Fruit fly (Drosophila melanogaster): ENCODE results near the gene CG17147.

Gene CG17147

dm6 chr3L:20187885-20188570, 35.7 kb upstream of the CG17147 start, which contains the start of gene Ssk (continued):
- TF ChIP-seq jumu (GFP tag; optimal IDR thresholded peaks at IDR 0.05) (no peak), chif (GFP tag; optimal IDR thresholded peaks at IDR 0.05) (no peak), Stat92E (GFP tag; optimal IDR thresholded peaks at IDR 0.05) (no peak), CG18599 (GFP tag; optimal IDR thresholded peaks at IDR 0.05) (peak; percentile 34), CG8924 (tag; optimal IDR thresholded peaks at IDR 0.05) (no peak), CG18262 (tag; optimal IDR thresholded peaks at IDR 0.05) (no peak), CG34224 (GFP tag; IDR thresholded peaks at IDR 0.05; ENCODE audit: partially characterized antibody) (no peak), salm (tag; optimal IDR thresholded peaks at IDR 0.05) (peak; percentile 20), tio (GFP tag; optimal IDR thresholded peaks at IDR 0.05) (no peak), CG12236 (GFP tag; optimal IDR thresholded peaks at IDR 0.05) (no peak), nerfin-2 (GFP tag; IDR thresholded peaks at IDR 0.05; ENCODE audit: partially characterized antibody) (no peak), CG33213 (GFP tag; optimal IDR thresholded peaks at IDR 0.05) (no peak), CG5180 (GFP tag; optimal IDR thresholded peaks at IDR 0.05) (peak; percentile 7), Rfx (GFP tag; IDR thresholded peaks at IDR 0.05) (peak; percentile 12; the same call in 1 of the 2 replicates), sqz (GFP tag; optimal IDR thresholded peaks at IDR 0.05) (no peak), CG6654 (GFP tag; optimal IDR thresholded peaks at IDR 0.05) (no peak), CG42726 (GFP tag; IDR thresholded peaks at IDR 0.05; ENCODE audit: partially characterized antibody) (no peak), caup (GFP tag; optimal IDR thresholded peaks at IDR 0.05; ENCODE audit: severe bottlenecking) (peak; percentile 31), wek (GFP tag; optimal IDR thresholded peaks at IDR 0.05) (peak; percentile 21), CG9932 (GFP tag; IDR thresholded peaks at IDR 0.05) (no peak), Med (GFP tag) (peak; percentile 30), CG10147 (GFP tag; optimal IDR thresholded peaks at IDR 0.05) (peak; percentile 12), Atf6 (GFP tag; IDR thresholded peaks at IDR 0.05) (peak; percentile 73; the same call in 1 of the 2 replicates), CG17361 (GFP tag; IDR thresholded peaks at IDR 0.05) (no peak), Sry-β (GFP tag; optimal IDR thresholded peaks at IDR 0.05) (no peak), CG10654 (GFP tag; optimal IDR thresholded peaks at IDR 0.05) (no peak), sens (GFP tag) (peak; percentile 28), CG14860 (GFP tag; IDR thresholded peaks at IDR 0.05; ENCODE audit: partially characterized antibody) (no peak), tup (GFP tag; optimal IDR thresholded peaks at IDR 0.05) (no peak), CG1647 (GFP tag; optimal IDR thresholded peaks at IDR 0.05) (no peak), HLH4C (GFP tag; IDR thresholded peaks at IDR 0.05; ENCODE audit: partially characterized antibody) (0 out of 3 replicates have a peak, but pooled peaks have one; percentile 13), H15 (GFP tag; IDR thresholded peaks at IDR 0.05) (no peak), CG18764 (GFP tag; optimal IDR thresholded peaks at IDR 0.05) (no peak), usp (GFP tag; optimal IDR thresholded peaks at IDR 0.05) (no peak), exex (tag; optimal IDR thresholded peaks at IDR 0.05) (peak; percentile 90), D19B (GFP tag; optimal IDR thresholded peaks at IDR 0.05) (no peak), CG6813 (GFP tag; optimal IDR thresholded peaks at IDR 0.05) (no peak), Bgb (GFP tag; IDR thresholded peaks at IDR 0.05; ENCODE audit: partially characterized antibody) (peak; percentile 37; the same call in 1 of the 2 replicates), Dbx (GFP tag; IDR thresholded peaks at IDR 0.05) (no peak; the same call in 2 of the 3 replicates), CG11085 (GFP tag; IDR thresholded peaks at IDR 0.05) (peak; percentile 61; the same call in 1 of the 2 replicates), CG32532 (GFP tag; IDR thresholded peaks at IDR 0.05) (peak; percentile 45; the same call in 1 of the 2 replicates), H2.0 (GFP tag; IDR thresholded peaks at IDR 0.05) (no peak), Dp (GFP tag; optimal IDR thresholded peaks at IDR 0.05) (no peak), CG9727 (GFP tag; optimal IDR thresholded peaks at IDR 0.05) (no peak), CG4730 (GFP tag; IDR thresholded peaks at IDR 0.05) (no peak), Jarid2 (GFP tag; optimal IDR thresholded peaks at IDR 0.05) (no peak), ken (GFP tag; IDR thresholded peaks at IDR 0.05) (0 out of 3 replicates have a peak, but pooled peaks have one; percentile 22), trh (GFP tag; optimal IDR thresholded peaks at IDR 0.05) (no peak)

All from whole organism, embryonic.